Fruit fly (Drosophila melanogaster): ENCODE results near the gene CG3808.
A peak's percentile ranks its signal among the peaks of the same experiment; 100 is the strongest.

Gene CG3808

DNA sequence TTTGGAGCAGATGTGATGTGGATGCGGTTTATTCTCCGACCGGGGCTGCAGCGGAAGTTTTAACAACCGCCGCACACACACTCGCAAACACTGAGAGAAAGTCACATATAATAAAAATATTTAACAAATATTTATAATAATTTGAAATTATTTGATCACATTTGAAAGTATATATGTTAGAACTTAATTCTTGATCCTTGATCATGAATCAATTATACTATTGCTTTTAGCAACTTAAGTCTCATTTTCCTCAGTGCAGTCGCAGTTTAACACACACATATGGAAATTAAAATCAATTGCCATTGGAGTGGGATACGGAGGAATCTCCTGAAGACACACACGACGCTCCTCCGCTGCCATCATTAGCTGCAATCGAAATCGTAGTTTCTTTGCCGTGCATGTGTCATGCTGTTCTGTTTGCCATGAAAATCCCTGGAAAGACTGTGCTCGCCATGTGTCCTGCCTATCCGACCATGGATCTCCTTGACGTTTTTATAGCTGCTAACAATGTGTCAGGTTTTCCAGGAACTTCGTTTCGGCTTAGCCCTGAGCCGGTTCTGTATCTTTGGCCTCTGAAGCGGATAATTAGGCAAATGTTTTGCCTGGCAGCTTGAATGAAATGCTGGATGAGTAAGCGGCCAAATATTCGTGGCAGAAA lies 32.9 kb upstream of the CG3808 start (continued):
- TF ChIP-seq gfzf (GFP tag; optimal IDR thresholded peaks at IDR 0.05) (no peak), CG4617 (GFP tag; optimal IDR thresholded peaks at IDR 0.05; ENCODE audit: borderline replicate concordance) (peak; percentile 18), ato (GFP tag; IDR thresholded peaks at IDR 0.05; ENCODE audit: partially characterized antibody) (no peak), ranshi (GFP tag; IDR thresholded peaks at IDR 0.05) (peak; percentile 73), CG2129 (GFP tag; IDR thresholded peaks at IDR 0.05; ENCODE audit: partially characterized antibody) (no peak), ind (GFP tag; optimal IDR thresholded peaks at IDR 0.05) (peak; percentile 44), nerfin-1 (tag; optimal IDR thresholded peaks at IDR 0.05) (peak; percentile 75), org-1 (GFP tag; optimal IDR thresholded peaks at IDR 0.05) (peak; percentile 31), B-H1 (GFP tag; IDR thresholded peaks at IDR 0.05) (0 out of 3 replicates have a peak, but pooled peaks have one; percentile 38), maf-S (GFP tag; optimal IDR thresholded peaks at IDR 0.05) (no peak), CG12744 (GFP tag; optimal IDR thresholded peaks at IDR 0.05) (no peak), CG30403 (GFP tag; optimal IDR thresholded peaks at IDR 0.05) (peak; percentile 54), CkIIα-i1 (GFP tag; IDR thresholded peaks at IDR 0.05) (no peak), CG2116 (GFP tag; optimal IDR thresholded peaks at IDR 0.05) (peak; percentile 28), Optix (GFP tag; IDR thresholded peaks at IDR 0.05) (peak; percentile 51; the same call in 1 of the 3 replicates), jing (GFP tag; optimal IDR thresholded peaks at IDR 0.05) (peak; percentile 36), Bgb (GFP tag; IDR thresholded peaks at IDR 0.05; ENCODE audit: partially characterized antibody) (no peak), Camta (GFP tag; optimal IDR thresholded peaks at IDR 0.05) (no peak), CG15601 (tag; optimal IDR thresholded peaks at IDR 0.05) (peak; percentile 80), CG10543 (GFP tag; optimal IDR thresholded peaks at IDR 0.05) (peak; percentile 7), CG1792 (GFP tag; optimal IDR thresholded peaks at IDR 0.05) (no peak), CG11723 (GFP tag; optimal IDR thresholded peaks at IDR 0.05) (peak; percentile 49), stwl (tag; optimal IDR thresholded peaks at IDR 0.05) (no peak), Aef1 (GFP tag; IDR thresholded peaks at IDR 0.05) (no peak), E2f2 (GFP tag; IDR thresholded peaks at IDR 0.05) (peak; percentile 53; the same call in 1 of the 2 replicates), Fer2 (tag; optimal IDR thresholded peaks at IDR 0.05) (no peak), CG15514 (GFP tag; optimal IDR thresholded peaks at IDR 0.05) (no peak), CG17912 (GFP tag; optimal IDR thresholded peaks at IDR 0.05) (no peak), sens-2 (GFP tag; IDR thresholded peaks at IDR 0.05) (peak; percentile 55), fu2 (GFP tag; optimal IDR thresholded peaks at IDR 0.05) (no peak), Ada2b (GFP tag; IDR thresholded peaks at IDR 0.05) (0 out of 2 replicates have a peak, but pooled peaks have one; percentile 32), vnd (GFP tag; IDR thresholded peaks at IDR 0.05; ENCODE audit: partially characterized antibody) (no peak), onecut (GFP tag; IDR thresholded peaks at IDR 0.05) (peak; percentile 72), hth (optimal IDR thresholded peaks at IDR 0.05) (no peak), zen (tag; optimal IDR thresholded peaks at IDR 0.05) (peak; percentile 90), BtbVII (GFP tag; optimal IDR thresholded peaks at IDR 0.05) (peak; percentile 27), pum (GFP tag; optimal IDR thresholded peaks at IDR 0.05) (peak; percentile 7), Ssrp (tag; optimal IDR thresholded peaks at IDR 0.05) (peak; percentile 81), CG12071 (GFP tag; optimal IDR thresholded peaks at IDR 0.05) (no peak), ash1 (GFP tag; optimal IDR thresholded peaks at IDR 0.05) (no peak), slp2 (GFP tag; optimal IDR thresholded peaks at IDR 0.05) (no peak), CG4730 (GFP tag; IDR thresholded peaks at IDR 0.05) (peak; percentile 35; the same call in 1 of the 2 replicates), slou (GFP tag; optimal IDR thresholded peaks at IDR 0.05) (no peak), Eip74EF (GFP tag; optimal IDR thresholded peaks at IDR 0.05) (peak in 1 of 2 experiments; percentile 31), sisA (GFP tag; IDR thresholded peaks at IDR 0.05) (peak; percentile 68), tx (GFP tag; optimal IDR thresholded peaks at IDR 0.05) (no peak), Doc2 (GFP tag; IDR thresholded peaks at IDR 0.05) (no peak), tgo (GFP tag; IDR thresholded peaks at IDR 0.05) (peak; percentile 59; the same call in 1 of the 3 replicates), eve (GFP tag; optimal IDR thresholded peaks at IDR 0.05) (no peak), ab (GFP tag; optimal IDR thresholded peaks at IDR 0.05) (no peak)
